Worm (Caenorhabditis elegans): ENCODE results near the gene T23B7.2.

T23B7.2 gene

DNA sequence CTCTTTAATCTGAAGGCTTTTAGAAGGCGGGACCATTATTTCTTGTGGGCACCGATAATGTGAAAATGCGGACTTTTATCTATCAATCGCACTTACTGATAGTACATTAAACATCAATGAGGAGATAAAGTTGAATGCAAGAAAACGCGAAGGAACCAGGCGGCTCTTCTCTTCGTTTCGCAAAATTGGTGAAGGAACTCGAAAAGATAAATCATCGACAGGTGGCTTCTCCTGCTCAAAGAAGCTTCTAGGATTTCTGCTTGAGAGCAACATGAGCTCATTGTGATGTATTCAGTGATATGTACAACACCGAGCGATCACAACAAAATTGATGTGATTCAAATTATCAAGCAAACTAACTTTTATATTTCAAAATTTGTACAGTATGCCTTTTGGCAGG, 36.2 kb downstream of the T23B7.2 start:
- TF ChIP-seq F13H6.1 (tag; optimal IDR thresholded peaks at IDR 0.05) = peak; percentile 35
- TF ChIP-seq unc-55 (GFP tag; optimal IDR thresholded peaks at IDR 0.05) = no peak
- no peak for TF ChIP-seq mbf-1 (tag; optimal IDR thresholded peaks at IDR 0.05)
- TF ChIP-seq lsy-2 (tag; optimal IDR thresholded peaks at IDR 0.05) = peak in 1 of 2 experiments; percentile 40
- TF ChIP-seq nhr-129 (tag; optimal IDR thresholded peaks at IDR 0.05) = peak; percentile 16
- peak; percentile 48 for TF ChIP-seq sma-9 (GFP tag; optimal IDR thresholded peaks at IDR 0.05)
- no peak for TF ChIP-seq sma-9 (tag; optimal IDR thresholded peaks at IDR 0.05)

DNA sequence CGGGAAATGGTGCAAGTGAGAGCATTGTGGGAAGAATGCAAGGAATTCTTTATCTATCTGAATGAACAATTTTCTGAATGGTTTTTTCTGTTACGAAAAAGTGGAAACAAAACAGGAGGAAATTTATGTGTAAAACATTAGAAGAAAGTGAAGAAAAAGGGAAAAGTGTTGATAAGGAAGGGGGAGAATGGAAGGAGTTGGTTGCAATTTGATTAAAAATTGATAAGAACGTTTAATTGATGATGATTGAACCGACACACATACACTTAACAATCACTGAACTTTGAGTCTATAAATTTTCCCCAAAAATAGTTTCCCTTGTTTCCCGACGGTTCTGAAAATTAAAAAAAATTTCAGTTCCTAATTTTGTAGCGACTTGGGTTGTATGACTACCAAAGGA, 39.1 kb downstream of the T23B7.2 start:
- TF ChIP-seq elt-1 (tag; optimal IDR thresholded peaks at IDR 0.05) (no peak), crh-2 (tag; optimal IDR thresholded peaks at IDR 0.05) (peak; percentile 24), blmp-1 (tag; optimal IDR thresholded peaks at IDR 0.05; ENCODE audit: insufficient read depth) (peak; percentile 77), fos-1 (tag; optimal IDR thresholded peaks at IDR 0.05) (peak; percentile 83)

DNA sequence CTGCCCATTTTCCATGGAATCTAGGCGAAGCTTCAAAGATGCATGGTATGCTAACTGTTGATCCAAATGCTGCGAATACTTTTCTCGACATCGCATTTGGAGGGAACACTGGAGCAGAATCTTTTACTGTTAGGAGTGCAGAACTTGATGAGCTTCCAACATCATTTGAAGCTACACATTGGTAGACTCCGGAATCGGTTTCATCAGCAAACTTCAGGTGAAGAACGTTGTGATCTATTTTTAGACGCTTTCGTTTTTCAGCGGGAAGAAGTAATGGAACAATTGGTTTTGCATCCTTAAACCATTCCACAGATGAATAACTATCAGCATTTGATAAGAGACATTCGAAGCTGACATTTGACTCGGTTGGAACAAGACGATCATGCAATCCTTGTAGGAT, 41.5 kb downstream of the T23B7.2 start:
- no peak for TF ChIP-seq ztf-1 (GFP tag; conservative IDR thresholded peaks at IDR 0.05)
- TF ChIP-seq mdl-1 (tag; optimal IDR thresholded peaks at IDR 0.05) = no peak
- no peak for TF ChIP-seq ztf-4 (tag; optimal IDR thresholded peaks at IDR 0.05)
- no peak for TF ChIP-seq C34F6.9 (tag; optimal IDR thresholded peaks at IDR 0.05)

DNA sequence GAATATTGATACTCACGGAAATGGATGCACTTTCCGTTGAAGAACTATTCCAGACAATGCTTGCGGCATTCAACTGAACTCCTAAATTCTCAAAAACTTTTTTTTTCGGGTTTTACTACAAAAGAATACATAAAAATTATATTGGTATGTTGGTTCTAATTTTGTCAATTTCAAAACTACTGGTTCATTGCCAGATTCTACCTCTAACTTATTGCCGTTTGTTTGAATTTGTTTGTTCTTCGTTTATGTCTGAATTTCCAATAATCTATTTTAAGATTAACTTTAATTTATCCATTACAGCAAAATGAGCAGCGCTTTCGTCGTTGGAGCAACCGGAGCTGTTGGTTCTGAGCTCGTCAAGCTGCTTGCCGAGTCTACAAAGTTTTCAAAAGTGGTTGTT, 45.0 kb downstream of the T23B7.2 start, which contains the start of gene C33F10.14:
C33F10.14 (plus strand) TSS at position 301 of the 400 bp plus-strand sequence.
- TF ChIP-seq ceh-82 (tag; optimal IDR thresholded peaks at IDR 0.05) (no peak), ztf-4 (tag; optimal IDR thresholded peaks at IDR 0.05) (no peak), unc-39 (tag; optimal IDR thresholded peaks at IDR 0.05) (no peak), nhr-77 (tag; optimal IDR thresholded peaks at IDR 0.05) (no peak), elt-1 (tag; optimal IDR thresholded peaks at IDR 0.05) (no peak), nhr-21 (tag; optimal IDR thresholded peaks at IDR 0.05) (no peak), lin-13 (GFP tag; optimal IDR thresholded peaks at IDR 0.05) (no peak), blmp-1 (tag; optimal IDR thresholded peaks at IDR 0.05; ENCODE audit: insufficient read depth) (no peak), nhr-237 (tag; optimal IDR thresholded peaks at IDR 0.05) (no peak), ama-1 (optimal IDR thresholded peaks at IDR 0.05) (no peak), nhr-129 (tag; optimal IDR thresholded peaks at IDR 0.05) (no peak), elt-3 (tag; optimal IDR thresholded peaks at IDR 0.05) (no peak), dmd-4 (tag; optimal IDR thresholded peaks at IDR 0.05) (no peak), nhr-6 (tag; optimal IDR thresholded peaks at IDR 0.05) (no peak), ceh-16 (tag; optimal IDR thresholded peaks at IDR 0.05) (no peak)

DNA sequence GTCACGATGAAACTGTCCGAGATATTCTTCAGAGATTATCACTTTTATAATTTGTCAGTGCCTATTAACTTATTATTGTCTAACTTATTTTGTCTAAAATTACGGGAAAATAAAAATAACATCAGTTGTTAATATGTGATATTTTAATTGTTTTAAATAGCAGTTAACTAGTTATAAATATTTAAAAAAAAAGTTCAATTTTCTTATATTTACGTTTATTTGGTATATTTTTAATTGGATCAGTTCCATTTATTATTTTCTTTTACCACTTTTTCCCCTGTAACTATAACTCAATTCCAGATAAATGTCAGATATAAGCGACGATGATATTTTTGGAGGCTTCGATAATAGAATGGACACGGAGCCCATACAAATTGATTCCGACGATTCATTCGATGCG, 46.6 kb downstream of the T23B7.2 start, which contains the start of gene C33F10.4:
C33F10.4 (plus strand) TSS at position 301 of the 400 bp plus-strand sequence.
- TF ChIP-seq lin-11 (tag; optimal IDR thresholded peaks at IDR 0.05) = no peak
- TF ChIP-seq crh-2 (tag; optimal IDR thresholded peaks at IDR 0.05) = no peak
- no peak for TF ChIP-seq C34F6.9 (tag; optimal IDR thresholded peaks at IDR 0.05)
- no peak for TF ChIP-seq sem-4 (tag; optimal IDR thresholded peaks at IDR 0.05)
- TF ChIP-seq nhr-23 (tag; optimal IDR thresholded peaks at IDR 0.05) = no peak
- TF ChIP-seq zag-1 (tag; optimal IDR thresholded peaks at IDR 0.05) = no peak
- TF ChIP-seq nhr-12 (tag; optimal IDR thresholded peaks at IDR 0.05) = no peak
- TF ChIP-seq snpc-4 (tag; optimal IDR thresholded peaks at IDR 0.05) = no peak

DNA sequence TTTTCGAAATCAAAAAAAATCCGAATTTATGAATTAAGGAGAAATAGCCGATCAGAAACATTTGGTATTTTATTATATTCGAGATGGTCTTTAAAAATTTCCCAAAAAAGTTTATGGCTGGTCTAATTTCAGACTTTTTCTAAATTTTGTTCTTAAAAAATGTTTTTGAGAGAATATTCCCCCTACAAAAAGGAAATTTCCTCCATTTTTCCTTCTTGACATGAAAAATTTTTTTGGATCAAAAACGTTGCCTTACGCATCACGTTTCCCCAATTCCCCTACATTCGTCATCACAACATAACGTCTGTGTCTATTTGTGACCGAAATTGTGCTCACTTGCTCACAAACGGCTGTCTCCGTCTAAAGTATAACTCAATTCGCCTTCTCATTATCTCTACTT, 48.7 kb downstream of the T23B7.2 start:
- no peak for TF ChIP-seq gmeb-1 (tag; optimal IDR thresholded peaks at IDR 0.05)
- TF ChIP-seq elt-3 (tag; optimal IDR thresholded peaks at IDR 0.05) = no peak
- TF ChIP-seq sma-9 (GFP tag; optimal IDR thresholded peaks at IDR 0.05) = no peak
- no peak for TF ChIP-seq sma-9 (tag; optimal IDR thresholded peaks at IDR 0.05)
- TF ChIP-seq ama-1 (optimal IDR thresholded peaks at IDR 0.05) = no peak
- no peak for TF ChIP-seq egl-27 (tag; optimal IDR thresholded peaks at IDR 0.05)
- no peak for TF ChIP-seq sma-3 (GFP tag; optimal IDR thresholded peaks at IDR 0.05)
- TF ChIP-seq mab-5 (tag; optimal IDR thresholded peaks at IDR 0.05) = no peak
- TF ChIP-seq nhr-21 (tag; optimal IDR thresholded peaks at IDR 0.05) = no peak
- no peak for TF ChIP-seq mdl-1 (tag; optimal IDR thresholded peaks at IDR 0.05)
- TF ChIP-seq crh-2 (tag; optimal IDR thresholded peaks at IDR 0.05) = no peak
- TF ChIP-seq nhr-237 (tag; optimal IDR thresholded peaks at IDR 0.05) = no peak
- TF ChIP-seq Y55F3AM.14 (GFP tag; optimal IDR thresholded peaks at IDR 0.05) = no peak
